Worm (Caenorhabditis elegans): ENCODE data around the gene npr-1.

The npr-1 gene

ce11 chrX:4794062-4794461 is 24.3 kb upstream of the npr-1 start:
- TF ChIP-seq swsn-7 (tag; optimal IDR thresholded peaks at IDR 0.05) (no peak), nhr-28 (tag; optimal IDR thresholded peaks at IDR 0.05) (no peak), grh-1 (GFP tag; IDR thresholded peaks at IDR 0.05) (no peak), lin-14 (GFP tag; optimal IDR thresholded peaks at IDR 0.05) (peak; percentile 18), sptf-1 (tag; optimal IDR thresholded peaks at IDR 0.05) (no peak), unc-62 (GFP tag; optimal IDR thresholded peaks at IDR 0.05) (no peak), unc-98 (GFP tag; IDR thresholded peaks at IDR 0.05) (no peak), mab-9 (GFP tag; IDR thresholded peaks at IDR 0.05) (no peak), hpl-2 (GFP tag; optimal IDR thresholded peaks at IDR 0.05) (no peak), lsy-2 (tag; optimal IDR thresholded peaks at IDR 0.05) (peak in 1 of 2 experiments; percentile 19), ceh-90 (tag; optimal IDR thresholded peaks at IDR 0.05) (no peak), blmp-1 (tag; optimal IDR thresholded peaks at IDR 0.05) (peak; percentile 80), ama-1 (optimal IDR thresholded peaks at IDR 0.05) (no peak), fkh-10 (GFP tag; optimal IDR thresholded peaks at IDR 0.05) (no peak), Y116A8C.19 (tag; optimal IDR thresholded peaks at IDR 0.05; ENCODE audit: borderline replicate concordance) (no peak), elt-2 (tag; optimal IDR thresholded peaks at IDR 0.05) (peak; percentile 99), nhr-90 (tag; optimal IDR thresholded peaks at IDR 0.05; ENCODE audit: poor library complexity) (peak; percentile 36), fos-1 (tag; optimal IDR thresholded peaks at IDR 0.05) (no peak), unc-86 (tag; optimal IDR thresholded peaks at IDR 0.05) (no peak), lin-35 (GFP tag; optimal IDR thresholded peaks at IDR 0.05) (peak in 1 of 2 experiments; percentile 56), zip-4 (GFP tag; optimal IDR thresholded peaks at IDR 0.05) (no peak), nhr-85 (tag) (no peak), nhr-84 (tag; optimal IDR thresholded peaks at IDR 0.05) (no peak), nhr-12 (tag; optimal IDR thresholded peaks at IDR 0.05) (no peak), mep-1 (tag; optimal IDR thresholded peaks at IDR 0.05) (no peak), egl-13 (tag; optimal IDR thresholded peaks at IDR 0.05) (no peak), nhr-11 (tag; optimal IDR thresholded peaks at IDR 0.05) (no peak), pqm-1 (tag; optimal IDR thresholded peaks at IDR 0.05) (peak; percentile 77), hlh-4 (tag; optimal IDR thresholded peaks at IDR 0.05) (no peak), jun-1 (tag; optimal IDR thresholded peaks at IDR 0.05) (peak; percentile 28), ceh-8 (GFP tag; optimal IDR thresholded peaks at IDR 0.05) (no peak), tlp-1 (tag; optimal IDR thresholded peaks at IDR 0.05) (no peak), lin-15B (tag; optimal IDR thresholded peaks at IDR 0.05) (no peak), rnt-1 (tag; optimal IDR thresholded peaks at IDR 0.05) (no peak), efl-1 (optimal IDR thresholded peaks at IDR 0.05) (no peak), efl-1 (GFP tag; optimal IDR thresholded peaks at IDR 0.05 in 1 of 2) (peak in 1 of 2 experiments; percentile 33), nhr-76 (tag; optimal IDR thresholded peaks at IDR 0.05) (no peak), pax-3 (tag; optimal IDR thresholded peaks at IDR 0.05) (peak; percentile 20), nhr-19 (GFP tag; conservative IDR thresholded peaks at IDR 0.05) (no peak; the same call in 1 of the 2 replicates), F16B12.6 (tag; optimal IDR thresholded peaks at IDR 0.05) (no peak), nhr-77 (tag; optimal IDR thresholded peaks at IDR 0.05) (no peak), aha-1 (tag; optimal IDR thresholded peaks at IDR 0.05) (no peak), ets-5 (GFP tag; IDR thresholded peaks at IDR 0.05) (no peak), vab-15 (tag; optimal IDR thresholded peaks at IDR 0.05) (no peak), mdl-1 (tag; optimal IDR thresholded peaks at IDR 0.05) (peak in 1 of 2 experiments; percentile 27), C16A3.4 (tag; optimal IDR thresholded peaks at IDR 0.05) (no peak), nhr-20 (tag; optimal IDR thresholded peaks at IDR 0.05) (peak; percentile 17), nhr-71 (tag; optimal IDR thresholded peaks at IDR 0.05) (peak; percentile 57)
